Fruit fly (Drosophila melanogaster) whole organism: ENCODE results near the gene cert.

Source experiments
- CG8478 ChIP-seq: fragments of >200 bp; optimal IDR thresholded peaks from 2 replicates; lab custom pipeline; 2018; ENCODE audit warnings: inconsistent platforms
- EcR ChIP-seq, 2 experiments: fragments of >200 bp; optimal IDR thresholded peaks; 2 replicates each; lab custom pipeline; 2017; ENCODE audit warnings: missing biosample characterization in 2 of 2, missing genetic modification characterization in 2 of 2, missing genetic modification reagents in 2 of 2
- pan ChIP-seq: fragments of >200 bp; optimal IDR thresholded peaks from 2 replicates; lab custom pipeline; 2017
- psq ChIP-seq: fragments of >200 bp; optimal IDR thresholded peaks from 2 replicates; lab custom pipeline; 2017
- usp ChIP-seq: fragments of >200 bp; optimal IDR thresholded peaks from 2 replicates; lab custom pipeline; 2017; ENCODE audit warnings: missing biosample characterization, missing genetic modification characterization, mixed read lengths

DNA sequence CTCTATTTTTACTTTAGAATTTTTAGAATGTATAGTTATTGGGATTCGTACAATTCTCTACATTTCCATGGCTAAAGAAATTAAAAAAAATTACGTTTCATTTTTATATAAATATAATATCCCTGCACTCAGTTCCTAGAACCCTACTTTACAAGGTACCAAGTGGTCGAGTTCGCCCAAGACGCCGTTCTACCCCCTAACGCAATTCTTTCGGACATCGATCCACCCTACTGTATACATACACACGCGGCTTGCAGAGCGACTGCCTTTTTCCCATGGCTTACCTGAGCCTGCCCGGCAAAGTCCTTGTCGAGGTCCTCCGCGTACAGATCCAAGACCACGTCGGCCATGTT is 25.1 kb upstream of the cert start:
- no peak for TF ChIP-seq usp (GFP tag; lab: Kevin White, UChicago)
- TF ChIP-seq psq: no peak
- no peak for TF ChIP-seq EcR (GFP tag; optimal IDR thresholded peaks at IDR 0.05; lab: Kevin White, UChicago)
- TF ChIP-seq pan (lab: Kevin White, UChicago): peak; percentile 45
- TF ChIP-seq CG8478: no peak
